Worm (Caenorhabditis elegans): ENCODE results near the gene pqn-25.

ce11 chrIII:5474176-5474575, 38.2 kb downstream of the pqn-25 start, which contains the start of gene lon-1:
- TF ChIP-seq ztf-11 (tag; optimal IDR thresholded peaks at IDR 0.05): no peak
- TF ChIP-seq ama-1 (optimal IDR thresholded peaks at IDR 0.05): no peak
- no peak for TF ChIP-seq nhr-11 (tag; optimal IDR thresholded peaks at IDR 0.05)
- TF ChIP-seq nfya-1 (tag; optimal IDR thresholded peaks at IDR 0.05; ENCODE audit: insufficient read depth): no peak
- no peak for TF ChIP-seq sea-2 (GFP tag; optimal IDR thresholded peaks at IDR 0.05)
- TF ChIP-seq nhr-237 (tag; optimal IDR thresholded peaks at IDR 0.05): no peak
- no peak for TF ChIP-seq mdl-1 (tag; optimal IDR thresholded peaks at IDR 0.05)
- no peak for TF ChIP-seq nhr-77 (tag; optimal IDR thresholded peaks at IDR 0.05)
- no peak for TF ChIP-seq fos-1 (tag; optimal IDR thresholded peaks at IDR 0.05)
- TF ChIP-seq lin-39 (tag; optimal IDR thresholded peaks at IDR 0.05): no peak
- TF ChIP-seq zag-1 (tag; optimal IDR thresholded peaks at IDR 0.05): no peak
- no peak for TF ChIP-seq unc-62 (GFP tag; optimal IDR thresholded peaks at IDR 0.05)
- no peak for TF ChIP-seq unc-39 (tag; optimal IDR thresholded peaks at IDR 0.05)

All from whole organism, L3 larva.